Worm (Caenorhabditis elegans) whole organism, L1 larva: ENCODE data around the gene znf-593.
A peak's percentile ranks its signal among the peaks of the same experiment; 100 is the strongest.

ENCODE experiments used
- ama-1 ChIP-seq: fragments of 150-350 bp; optimal IDR thresholded peaks from 2 replicates; lab custom pipeline; 2014
- xbp-1 ChIP-seq: sonication (generic microtip); optimal IDR thresholded peaks from 2 replicates; lab custom pipeline; 2016; ENCODE audit warnings: missing genetic modification characterization, missing compliant biosample characterization

DNA sequence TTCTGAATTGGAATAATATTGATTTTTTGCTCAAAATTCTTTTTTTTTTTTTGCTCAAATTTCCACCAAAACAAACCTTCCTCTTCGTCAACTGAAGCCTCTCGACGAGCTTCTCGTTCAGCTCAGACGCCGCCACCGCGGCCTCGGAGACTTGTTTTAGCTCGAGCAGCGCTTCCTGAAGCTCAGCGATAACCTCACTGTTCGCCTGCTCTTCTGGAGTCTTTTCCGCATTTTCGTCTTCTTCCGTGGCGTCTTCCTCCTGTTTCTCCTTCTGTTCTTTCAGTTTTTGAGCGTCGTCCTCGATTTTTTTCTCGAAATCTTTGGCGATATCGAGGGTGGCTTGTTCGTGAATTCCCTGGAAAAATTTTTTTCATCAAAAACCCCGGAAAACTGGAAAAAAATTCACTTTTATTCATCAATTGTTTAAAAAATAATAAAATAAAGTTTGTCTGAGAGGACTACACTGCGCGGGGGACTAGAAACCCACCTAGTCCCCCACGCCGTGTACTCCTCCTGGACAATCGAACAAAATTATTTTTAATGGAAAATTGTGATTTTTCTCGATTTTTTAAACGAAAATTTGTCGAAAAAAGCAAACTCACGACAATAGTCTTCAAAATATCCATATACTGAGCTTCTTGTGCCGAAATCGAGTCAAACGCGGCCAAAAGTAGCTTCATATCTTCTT lies 27.7 kb upstream of the znf-593 start:
- peak; percentile 97 for TF ChIP-seq xbp-1 (tag; lab: Kevin White, UChicago)
- peak; percentile 76 for TF ChIP-seq ama-1 (lab: Kevin White, UChicago)
